Fruit fly (Drosophila melanogaster): Measurements from ENCODE around the gene Kaz1-ORFB.

DNA sequence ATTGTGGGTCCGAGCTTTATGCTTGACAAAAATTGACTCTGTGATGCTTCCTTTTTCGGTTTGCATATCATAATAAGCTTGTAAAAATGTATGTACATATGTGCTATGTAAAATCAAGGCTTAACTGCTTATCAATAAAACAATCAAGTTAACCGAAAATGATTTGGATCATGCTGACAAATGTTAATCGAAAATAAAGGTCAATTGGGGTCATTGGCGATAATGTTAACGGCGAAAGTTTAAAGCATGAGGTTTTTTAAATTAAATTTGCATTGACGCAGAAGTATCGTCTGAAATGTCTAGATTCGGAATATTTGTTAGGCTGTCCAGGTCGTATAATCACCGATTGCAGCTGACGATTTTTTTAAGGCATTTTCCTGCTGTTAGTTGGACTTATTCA lies at the start of gene Kaz1-ORFB:
- TF ChIP-seq CG32264 (GFP tag; optimal IDR thresholded peaks at IDR 0.05) (no peak), Hr78 (GFP tag; optimal IDR thresholded peaks at IDR 0.05) (no peak), brk (GFP tag; optimal IDR thresholded peaks at IDR 0.05) (no peak)

Data from whole organism, wandering third instar larva.